Worm (Caenorhabditis elegans): ENCODE measurements around the gene C01G12.16.

DNA sequence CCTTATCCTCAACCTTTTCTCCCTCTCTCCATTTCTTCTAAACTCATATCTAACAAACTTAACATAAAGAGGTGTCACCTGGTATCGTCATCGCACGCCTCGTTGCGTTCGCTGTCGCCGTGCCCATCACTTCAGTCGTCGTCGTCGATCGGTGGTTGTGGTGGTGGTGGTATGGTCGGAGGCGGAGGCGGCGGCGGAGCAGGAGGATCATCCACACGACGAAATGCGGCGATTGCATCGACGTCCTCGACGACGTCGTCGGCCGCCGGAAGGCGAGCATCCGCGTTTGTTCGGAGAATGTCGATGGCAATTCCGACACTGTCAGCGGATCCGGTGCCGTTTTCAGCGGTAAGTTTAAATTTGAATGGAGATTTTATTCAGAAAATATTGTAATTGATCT is 27.0 kb upstream of the C01G12.16 start:
- TF ChIP-seq elt-1 (tag; optimal IDR thresholded peaks at IDR 0.05; ENCODE audit: borderline replicate concordance, insufficient read depth) (no peak), lsy-2 (tag; optimal IDR thresholded peaks at IDR 0.05) (no peak), unc-39 (tag; optimal IDR thresholded peaks at IDR 0.05) (no peak), blmp-1 (tag; optimal IDR thresholded peaks at IDR 0.05) (no peak), unc-62 (GFP tag; optimal IDR thresholded peaks at IDR 0.05) (no peak)

All from whole organism, mixed stage, embryonic.